Worm (Caenorhabditis elegans): ENCODE data around the gene ZC239.14.

DNA sequence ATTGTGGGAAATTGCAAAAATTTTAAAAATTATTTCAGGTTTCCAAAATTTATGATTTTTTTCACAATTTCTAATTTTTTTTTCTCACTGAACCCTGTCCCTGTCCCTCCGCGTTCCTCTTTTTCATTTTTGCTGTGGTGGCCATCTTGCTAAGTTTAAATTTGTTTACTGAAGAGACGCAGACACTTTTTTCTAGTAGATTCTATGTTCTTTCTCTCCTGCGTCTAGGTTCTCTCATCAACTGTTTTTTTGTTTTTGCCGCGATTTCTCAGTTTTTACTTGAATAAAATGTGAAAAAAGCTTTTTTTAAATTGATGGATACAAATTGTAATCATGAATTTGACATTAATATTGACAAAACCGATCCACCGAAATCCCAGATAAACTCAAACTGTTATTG is 12.6 kb downstream of the ZC239.14 start, which contains the start of gene ZC239.6:
- no peak for TF ChIP-seq snpc-4 (GFP tag; optimal IDR thresholded peaks at IDR 0.05)
- no peak for TF ChIP-seq snpc-4 (tag; optimal IDR thresholded peaks at IDR 0.05)
- TF ChIP-seq lir-1 (GFP tag; conservative IDR thresholded peaks at IDR 0.05): no peak
- TF ChIP-seq snpc-1.1 (tag; optimal IDR thresholded peaks at IDR 0.05; ENCODE audit: insufficient read depth): no peak
- TF ChIP-seq ztf-22 (GFP tag; optimal IDR thresholded peaks at IDR 0.05): no peak
- no peak for TF ChIP-seq sptf-2 (GFP tag; optimal IDR thresholded peaks at IDR 0.05)
- TF ChIP-seq nfya-2 (GFP tag; IDR thresholded peaks at IDR 0.05): no peak
- no peak for TF ChIP-seq F52B5.7 (tag; optimal IDR thresholded peaks at IDR 0.05)
